Fruit fly (Drosophila melanogaster) whole organism, embryonic: Measurements from ENCODE around the gene CG43679.

Experiments
- Antp ChIP-seq: fragments of 200-800 bp; sonication (Bioruptor generic); optimal IDR thresholded peaks from 3 replicates; lab custom pipeline; 2016; ENCODE audit warnings: missing biosample characterization, missing genetic modification characterization
- BEAF-32 ChIP-seq: fragments of 200-800 bp; sonication (Bioruptor generic); optimal IDR thresholded peaks from 3 replicates; lab custom pipeline; 2017; ENCODE audit warnings: missing biosample characterization, missing genetic modification characterization, mild to moderate bottlenecking, moderate library complexity, missing genetic modification reagents
- Bdp1 ChIP-seq: fragments of 200-800 bp; sonication (Bioruptor generic); optimal IDR thresholded peaks from 3 replicates; lab custom pipeline; 2016; ENCODE audit warnings: missing biosample characterization, missing genetic modification characterization
- CG11093 ChIP-seq: fragments of 200-800 bp; sonication (Bioruptor generic); IDR thresholded peaks from 3 replicates; pipeline ENCODE4 v1.3.6; 2022; ENCODE audit warnings: missing biosample characterization, missing genetic modification characterization
- CG11560 ChIP-seq: fragments of 200-800 bp; sonication (Bioruptor generic); IDR thresholded peaks from 3 replicates; pipeline ENCODE4 v1.3.6; 2022; ENCODE audit warnings: missing biosample characterization, missing genetic modification characterization
- CG13296 ChIP-seq: fragments of 200-800 bp; sonication (Bioruptor generic); optimal IDR thresholded peaks from 3 replicates; lab custom pipeline; 2018; ENCODE audit warnings: missing biosample characterization, mild to moderate bottlenecking, missing genetic modification characterization
- CG13624 ChIP-seq: fragments of 200-800 bp; sonication (Bioruptor generic); optimal IDR thresholded peaks from 2 replicates; lab custom pipeline; 2016; ENCODE audit warnings: missing biosample characterization, missing genetic modification characterization
- CG18764 ChIP-seq: fragments of 200-800 bp; sonication (Bioruptor generic); optimal IDR thresholded peaks from 3 replicates; lab custom pipeline; 2016; ENCODE audit warnings: missing biosample characterization, missing genetic modification characterization
- CG2875 ChIP-seq: fragments of 200-800 bp; sonication (Bioruptor generic); optimal IDR thresholded peaks from 2 replicates; lab custom pipeline; 2017; ENCODE audit warnings: missing biosample characterization, mild to moderate bottlenecking, missing genetic modification characterization, missing genetic modification reagents
- CG31365 ChIP-seq: fragments of 200-800 bp; sonication (Bioruptor generic); optimal IDR thresholded peaks from 2 replicates; lab custom pipeline; 2018; ENCODE audit warnings: missing biosample characterization, mild to moderate bottlenecking, missing genetic modification characterization
- CG4404 ChIP-seq: fragments of 200-800 bp; sonication (Bioruptor generic); IDR thresholded peaks from 2 replicates; pipeline ENCODE4 v1.3.6; 2022; ENCODE audit warnings: missing biosample characterization, missing genetic modification characterization
- CG4707 ChIP-seq: fragments of 200-800 bp; sonication (Bioruptor generic); optimal IDR thresholded peaks from 2 replicates; lab custom pipeline; 2018; ENCODE audit warnings: missing biosample characterization, mild to moderate bottlenecking, missing genetic modification characterization, moderate library complexity
- CG5953 ChIP-seq: fragments of 200-800 bp; sonication (Bioruptor generic); IDR thresholded peaks from 2 replicates; pipeline ENCODE4 v1.3.6; 2022; ENCODE audit warnings: missing biosample characterization, missing genetic modification characterization
- CG6254 ChIP-seq: fragments of 200-800 bp; sonication (Bioruptor generic); optimal IDR thresholded peaks from 3 replicates; lab custom pipeline; 2017; ENCODE audit warnings: mild to moderate bottlenecking, missing biosample characterization, missing genetic modification reagents, missing genetic modification characterization
- CG7786 ChIP-seq: fragments of 200-800 bp; sonication (Bioruptor generic); optimal IDR thresholded peaks from 2 replicates; lab custom pipeline; 2016; ENCODE audit warnings: missing biosample characterization, missing genetic modification characterization
- CoRest ChIP-seq: fragments of 200-800 bp; sonication (Bioruptor generic); optimal IDR thresholded peaks from 3 replicates; lab custom pipeline; 2018; ENCODE audit warnings: missing biosample characterization, mild to moderate bottlenecking, missing genetic modification characterization, moderate library complexity
- Deaf1 ChIP-seq: fragments of 200-800 bp; optimal IDR thresholded peaks from 3 replicates; lab custom pipeline; 2019; ENCODE audit warnings: missing biosample characterization, mild to moderate bottlenecking, missing genetic modification characterization, moderate library complexity
- Fer1 ChIP-seq: fragments of 200-800 bp; sonication (Bioruptor generic); optimal IDR thresholded peaks from 2 replicates; lab custom pipeline; 2017; ENCODE audit warnings: missing biosample characterization, mild to moderate bottlenecking, missing genetic modification characterization
- Gsc ChIP-seq: fragments of 200-800 bp; sonication (Bioruptor generic); IDR thresholded peaks from 2 replicates; pipeline ENCODE4 v1.3.6; 2022; ENCODE audit warnings: missing biosample characterization, missing genetic modification characterization
- Hsf ChIP-seq: fragments of 200-800 bp; sonication (Bioruptor generic); optimal IDR thresholded peaks from 3 replicates; lab custom pipeline; 2016; ENCODE audit warnings: missing biosample characterization, missing genetic modification characterization
- MESR4 ChIP-seq: fragments of 200-800 bp; sonication (Bioruptor generic); optimal IDR thresholded peaks from 2 replicates; lab custom pipeline; 2018; ENCODE audit warnings: missing biosample characterization, mild to moderate bottlenecking, missing genetic modification characterization, moderate library complexity
- Nf-YC ChIP-seq: fragments of 200-800 bp; optimal IDR thresholded peaks from 3 replicates; lab custom pipeline; 2019; ENCODE audit warnings: missing biosample characterization, mild to moderate bottlenecking, missing genetic modification characterization, moderate library complexity
- NfI ChIP-seq: fragments of 200-800 bp; sonication (Bioruptor generic); optimal IDR thresholded peaks from 3 replicates; lab custom pipeline; 2018; ENCODE audit warnings: missing biosample characterization, mild to moderate bottlenecking, missing genetic modification characterization, moderate library complexity
- Poxn ChIP-seq: fragments of 200-800 bp; sonication (Bioruptor generic); IDR thresholded peaks from 2 replicates; pipeline ENCODE4 v1.3.6; 2022; ENCODE audit warnings: missing biosample characterization, missing genetic modification characterization
- Sin3A ChIP-seq: fragments of >200 bp; optimal IDR thresholded peaks from 2 replicates; lab custom pipeline; 2018
- ac ChIP-seq: fragments of 200-800 bp; sonication (Bioruptor generic); optimal IDR thresholded peaks from 3 replicates; lab custom pipeline; 2017; ENCODE audit warnings: missing biosample characterization, mild to moderate bottlenecking, missing genetic modification characterization
- aop ChIP-seq: fragments of 200-800 bp; sonication (Bioruptor generic); IDR thresholded peaks from 2 replicates; pipeline ENCODE4 v1.3.6; 2022; ENCODE audit warnings: missing biosample characterization, missing genetic modification characterization
- btn ChIP-seq: fragments of 200-800 bp; sonication (Bioruptor generic); optimal IDR thresholded peaks from 2 replicates; lab custom pipeline; 2016; ENCODE audit warnings: missing biosample characterization, missing genetic modification characterization
- dm ChIP-seq: fragments of 200-800 bp; sonication (Bioruptor generic); optimal IDR thresholded peaks from 3 replicates; lab custom pipeline; 2016; ENCODE audit warnings: missing biosample characterization, missing genetic modification characterization
- dpn ChIP-seq, 2 experiments: fragments of 200-800 bp; sonication (Bioruptor generic); optimal IDR thresholded peaks; 3 replicates each; lab custom pipeline; 2016; ENCODE audit warnings: missing biosample characterization in 2 of 2, missing genetic modification characterization in 2 of 2
- fd64A ChIP-seq: fragments of 200-800 bp; sonication (Bioruptor generic); optimal IDR thresholded peaks from 3 replicates; lab custom pipeline; 2018; ENCODE audit warnings: missing biosample characterization, mild to moderate bottlenecking, missing genetic modification characterization
- fd96Cb ChIP-seq: fragments of 200-800 bp; sonication (Bioruptor generic); optimal IDR thresholded peaks from 2 replicates; lab custom pipeline; 2018; ENCODE audit warnings: missing biosample characterization, mild to moderate bottlenecking, missing genetic modification characterization, moderate library complexity
- ftz-f1 ChIP-seq: fragments of 200-800 bp; sonication (Bioruptor generic); optimal IDR thresholded peaks from 2 replicates; lab custom pipeline; 2016; ENCODE audit warnings: missing biosample characterization, missing genetic modification characterization
- her ChIP-seq: fragments of 200-800 bp; sonication (Bioruptor generic); optimal IDR thresholded peaks from 2 replicates; lab custom pipeline; 2016; ENCODE audit warnings: missing biosample characterization, missing genetic modification characterization
- knrl ChIP-seq: fragments of 200-800 bp; sonication (Bioruptor generic); IDR thresholded peaks from 3 replicates; pipeline ENCODE4 v1.3.6; 2022; ENCODE audit warnings: missing biosample characterization, missing genetic modification characterization; ENCODE audit not compliant: partially characterized antibody
- lilli ChIP-seq: fragments of 200-800 bp; sonication (Bioruptor generic); optimal IDR thresholded peaks from 3 replicates; lab custom pipeline; 2016; ENCODE audit warnings: missing biosample characterization, missing genetic modification characterization
- luna ChIP-seq: fragments of 200-800 bp; sonication (Bioruptor generic); optimal IDR thresholded peaks from 2 replicates; lab custom pipeline; 2016; ENCODE audit warnings: missing biosample characterization, missing genetic modification characterization
- mld ChIP-seq: fragments of 200-800 bp; sonication (Bioruptor generic); IDR thresholded peaks from 3 replicates; pipeline ENCODE4 v1.3.6; 2022; ENCODE audit warnings: missing biosample characterization, missing genetic modification characterization; ENCODE audit not compliant: partially characterized antibody
- nau ChIP-seq: fragments of 200-800 bp; sonication (Bioruptor generic); optimal IDR thresholded peaks from 3 replicates; lab custom pipeline; 2017; ENCODE audit warnings: missing biosample characterization, mild to moderate bottlenecking, missing genetic modification characterization, missing genetic modification reagents
- odd ChIP-seq: fragments of 200-800 bp; sonication (Bioruptor generic); optimal IDR thresholded peaks from 2 replicates; lab custom pipeline; 2017; ENCODE audit warnings: missing biosample characterization, mild to moderate bottlenecking, missing genetic modification characterization
- org-1 ChIP-seq: fragments of 200-800 bp; sonication (Bioruptor generic); optimal IDR thresholded peaks from 2 replicates; lab custom pipeline; 2017; ENCODE audit warnings: missing biosample characterization, missing genetic modification characterization
- otp ChIP-seq: fragments of 200-800 bp; sonication (Bioruptor generic); IDR thresholded peaks from 3 replicates; pipeline ENCODE4, ENCODE4 v1.3.6; 2022; ENCODE audit warnings: missing biosample characterization, missing genetic modification characterization
- row ChIP-seq: fragments of 200-800 bp; sonication (Bioruptor generic); IDR thresholded peaks from 3 replicates; pipeline ENCODE4 v1.3.6; 2022; ENCODE audit warnings: missing biosample characterization, missing genetic modification characterization
- salm ChIP-seq: fragments of 200-800 bp; sonication (Bioruptor generic); optimal IDR thresholded peaks from 2 replicates; lab custom pipeline; 2018; ENCODE audit warnings: missing biosample characterization, mild to moderate bottlenecking, missing genetic modification characterization
- sens ChIP-seq: fragments of 200-800 bp; sonication (Bioruptor generic); peaks from one replicate; lab custom pipeline; 2016; ENCODE audit warnings: missing biosample characterization, missing genetic modification characterization
- sens-2 ChIP-seq: fragments of 200-800 bp; sonication (Bioruptor generic); IDR thresholded peaks from 2 replicates; pipeline ENCODE4 v1.3.6; 2022; ENCODE audit warnings: missing biosample characterization, missing genetic modification characterization
- shn ChIP-seq: fragments of 200-800 bp; sonication (Bioruptor generic); optimal IDR thresholded peaks from 3 replicates; lab custom pipeline; 2016; ENCODE audit warnings: missing biosample characterization, missing genetic modification characterization
- sqz ChIP-seq: fragments of 200-800 bp; sonication (Bioruptor generic); optimal IDR thresholded peaks from 3 replicates; lab custom pipeline; 2018; ENCODE audit warnings: missing biosample characterization, mild to moderate bottlenecking, missing genetic modification characterization
- ssp ChIP-seq: fragments of 200-800 bp; sonication (Bioruptor generic); IDR thresholded peaks from 2 replicates; pipeline ENCODE4 v1.3.6; 2022; ENCODE audit warnings: missing biosample characterization, missing genetic modification characterization
- unpg ChIP-seq: fragments of 200-800 bp; sonication (Bioruptor generic); optimal IDR thresholded peaks from 3 replicates; lab custom pipeline; 2018; ENCODE audit warnings: missing biosample characterization, mild to moderate bottlenecking, missing genetic modification characterization, moderate library complexity
- vnd ChIP-seq: fragments of 200-800 bp; sonication (Bioruptor generic); IDR thresholded peaks from 3 replicates; pipeline ENCODE4 v1.3.6; 2022; ENCODE audit warnings: missing biosample characterization, missing genetic modification characterization; ENCODE audit not compliant: partially characterized antibody
- yki ChIP-seq: fragments of >200 bp; optimal IDR thresholded peaks from 3 replicates; lab custom pipeline; 2018

Gene CG43679

DNA sequence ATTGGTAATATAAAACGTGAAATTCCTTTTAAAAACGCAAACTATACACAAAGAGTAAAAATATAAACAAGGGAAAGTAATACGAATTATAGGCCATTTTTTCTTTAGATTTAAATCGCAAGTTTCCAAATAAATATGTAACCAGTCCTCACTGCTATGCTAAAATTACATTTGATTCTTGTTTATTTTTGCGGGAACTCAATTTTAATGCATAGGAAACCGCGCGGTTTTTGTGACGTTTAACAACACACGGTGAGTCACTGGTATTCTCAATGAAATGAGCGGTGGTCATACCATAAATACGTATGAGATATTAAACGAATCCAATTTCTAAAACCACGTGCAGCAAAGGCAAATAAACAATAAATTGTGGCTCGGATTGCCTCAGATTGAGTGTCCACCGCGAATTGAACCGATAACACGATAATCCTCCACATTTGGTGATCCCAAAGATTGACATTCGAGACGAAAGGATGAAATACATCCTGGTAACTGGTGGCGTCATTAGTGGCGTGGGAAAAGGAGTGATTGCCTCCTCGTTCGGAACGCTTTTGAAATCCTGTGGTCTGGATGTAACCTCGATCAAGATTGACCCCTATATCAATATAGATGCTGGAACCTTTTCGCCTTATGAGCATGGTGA lies 46.8 kb upstream of the CG43679 start, which contains the start of gene Ctps (continued):
- no peak for TF ChIP-seq vnd
- TF ChIP-seq CG18764 (GFP tag; lab: Kevin White, UChicago): no peak
- TF ChIP-seq odd (GFP tag; lab: Kevin White, UChicago): no peak
- TF ChIP-seq Deaf1 (tag; lab: Kevin White, UChicago): no peak
- no peak for TF ChIP-seq sens-2 (GFP tag; lab: Robert Waterston, UW)
- no peak for TF ChIP-seq luna (GFP tag; lab: Kevin White, UChicago)
- TF ChIP-seq CG4707 (GFP tag; lab: Kevin White, UChicago): no peak
- TF ChIP-seq fd96Cb (tag; lab: Kevin White, UChicago): no peak
- peak; percentile 4 for TF ChIP-seq CoRest (tag; lab: Kevin White, UChicago)
- TF ChIP-seq mld (GFP tag; lab: Robert Waterston, UW): no peak
- no peak for TF ChIP-seq Sin3A (lab: Kevin White, UChicago)
- TF ChIP-seq CG5953 (GFP tag; lab: Robert Waterston, UW): no peak
- TF ChIP-seq CG2875: no peak
- TF ChIP-seq CG31365: no peak
- TF ChIP-seq btn (GFP tag; lab: Kevin White, UChicago): no peak
- TF ChIP-seq Poxn: no peak
- TF ChIP-seq ac (GFP tag; lab: Kevin White, UChicago): no peak
- no peak for TF ChIP-seq org-1 (GFP tag; lab: Kevin White, UChicago)
- no peak for TF ChIP-seq Nf-YC (tag; lab: Kevin White, UChicago)
- peak; percentile 76 for TF ChIP-seq dm (GFP tag; lab: Kevin White, UChicago)
- no peak for TF ChIP-seq Gsc (GFP tag; lab: Robert Waterston, UW)
- TF ChIP-seq Bdp1 (GFP tag; lab: Kevin White, UChicago): no peak
- peak; percentile 27 for TF ChIP-seq Fer1 (GFP tag; lab: Kevin White, UChicago)
- TF ChIP-seq unpg: no peak
- TF ChIP-seq ftz-f1: no peak
- TF ChIP-seq MESR4 (GFP tag; lab: Kevin White, UChicago): peak; percentile 65
- TF ChIP-seq otp (GFP tag; lab: Robert Waterston, UW): no peak
- peak; percentile 25 for TF ChIP-seq nau (GFP tag; lab: Kevin White, UChicago)
- TF ChIP-seq dpn (GFP tag; optimal IDR thresholded peaks at IDR 0.05; lab: Kevin White, UChicago): peak in 1 of 2 experiments; percentile 5
- TF ChIP-seq CG11560 (tag; lab: Robert Waterston, UW): no peak
- no peak for TF ChIP-seq ssp (GFP tag; lab: Robert Waterston, UW)
- no peak for TF ChIP-seq CG6254 (GFP tag; lab: Kevin White, UChicago)
- peak; percentile 67 for TF ChIP-seq sens (GFP tag; lab: Kevin White, UChicago)
- TF ChIP-seq sqz (GFP tag; lab: Kevin White, UChicago): no peak
- peak; percentile 24 for TF ChIP-seq CG13624
- TF ChIP-seq CG4404 (GFP tag; lab: Robert Waterston, UW): no peak
- TF ChIP-seq CG7786 (GFP tag; lab: Kevin White, UChicago): peak; percentile 29
- TF ChIP-seq row: peak; percentile 38; the same call in 1 of the 3 replicates
- TF ChIP-seq yki: no peak
- no peak for TF ChIP-seq salm (tag; lab: Kevin White, UChicago)
- TF ChIP-seq BEAF-32: peak; percentile 18
- TF ChIP-seq knrl (GFP tag; lab: Robert Waterston, UW): no peak
- peak; percentile 3 for TF ChIP-seq Hsf (GFP tag; lab: Kevin White, UChicago)
- TF ChIP-seq CG11093: no peak
- no peak for TF ChIP-seq aop (GFP tag; lab: Robert Waterston, UW)
- peak; percentile 35 for TF ChIP-seq CG13296 (GFP tag; lab: Kevin White, UChicago)
- TF ChIP-seq her (GFP tag; lab: Kevin White, UChicago): peak; percentile 50
- TF ChIP-seq Antp (GFP tag; lab: Kevin White, UChicago): no peak
- TF ChIP-seq lilli (GFP tag; lab: Kevin White, UChicago): no peak
- peak; percentile 45 for TF ChIP-seq NfI (GFP tag; lab: Kevin White, UChicago)
- peak; percentile 23 for TF ChIP-seq shn (GFP tag; lab: Kevin White, UChicago)
- no peak for TF ChIP-seq fd64A (GFP tag; lab: Kevin White, UChicago)
